Fruit fly (Drosophila melanogaster): ENCODE data around the gene CG31882.

DNA sequence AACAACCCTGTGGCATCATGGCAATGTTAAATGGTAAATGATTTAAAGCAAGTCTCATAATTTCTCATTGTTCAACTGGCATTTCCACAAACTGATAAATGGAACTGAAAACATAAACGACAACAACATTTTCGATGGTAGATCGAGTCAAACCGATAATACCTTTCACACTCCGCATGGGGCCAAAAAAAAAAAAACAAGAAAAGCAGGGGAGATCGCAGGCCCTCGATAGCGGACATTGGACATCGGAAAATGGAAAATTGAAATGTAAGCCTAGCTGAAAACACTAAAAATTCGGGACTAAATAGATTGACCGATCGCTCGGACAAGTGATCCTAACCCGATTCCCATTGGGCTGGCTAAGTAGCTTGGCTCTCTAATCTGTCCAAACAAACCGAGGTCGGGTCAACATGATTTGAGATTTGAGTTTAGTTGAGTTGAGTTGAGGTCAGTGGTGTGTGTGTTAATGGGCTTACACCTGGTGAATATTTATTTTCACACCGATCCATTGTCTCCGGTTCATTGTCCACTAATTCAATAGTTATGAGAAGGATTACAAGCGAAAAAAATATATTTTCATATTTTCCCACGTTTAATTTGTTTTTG lies 40.9 kb downstream of the CG31882 start:
- no peak for TF ChIP-seq CG8478 (optimal IDR thresholded peaks at IDR 0.05)
- TF ChIP-seq CTCF (optimal IDR thresholded peaks at IDR 0.05), result no peak
